Worm (Caenorhabditis elegans) whole organism, L2 larva: ENCODE results near the gene dtmk-1.

Experiments used
- C34F6.9 ChIP-seq: fragments of 150-350 bp; optimal IDR thresholded peaks from 2 replicates; lab custom pipeline; 2014; ENCODE audit warnings: missing biosample characterization, missing genetic modification characterization
- F13H6.1 ChIP-seq: sonication (generic microtip); optimal IDR thresholded peaks from 2 replicates; lab custom pipeline; 2016; ENCODE audit warnings: missing genetic modification characterization, missing compliant biosample characterization
- Y55F3AM.14 ChIP-seq: fragments of 200-800 bp; sonication (Bioruptor generic); optimal IDR thresholded peaks from 2 replicates; lab custom pipeline; 2018; ENCODE audit warnings: mild to moderate bottlenecking, missing genetic modification characterization, missing compliant biosample characterization
- ZK546.5 ChIP-seq: sonication (generic microtip); optimal IDR thresholded peaks from 2 replicates; lab custom pipeline; 2017; ENCODE audit warnings: missing biosample characterization, missing genetic modification characterization
- alr-1 ChIP-seq: fragments of 150-350 bp; optimal IDR thresholded peaks from 2 replicates; lab custom pipeline; 2014; ENCODE audit warnings: missing biosample characterization, missing genetic modification characterization
- blmp-1 ChIP-seq: sonication (generic microtip); optimal IDR thresholded peaks from 2 replicates; lab custom pipeline; 2017; ENCODE audit warnings: missing genetic modification characterization, mild to moderate bottlenecking, missing compliant biosample characterization, antibody characterized with exemption, moderate library complexity; ENCODE audit not compliant: insufficient read depth
- ceh-16 ChIP-seq: fragments of 150-350 bp; optimal IDR thresholded peaks from 2 replicates; lab custom pipeline; 2014; ENCODE audit warnings: missing biosample characterization, missing genetic modification characterization
- ceh-82 ChIP-seq: fragments of 150-350 bp; optimal IDR thresholded peaks from 2 replicates; lab custom pipeline; 2014; ENCODE audit warnings: missing biosample characterization, missing genetic modification characterization
- crh-2 ChIP-seq: sonication (generic microtip); optimal IDR thresholded peaks from 2 replicates; lab custom pipeline; 2017; ENCODE audit warnings: missing biosample characterization, missing genetic modification characterization
- dmd-4 ChIP-seq: sonication (generic microtip); optimal IDR thresholded peaks from 2 replicates; lab custom pipeline; 2017; ENCODE audit warnings: missing biosample characterization, missing genetic modification characterization
- egl-27 ChIP-seq: sonication (generic microtip); optimal IDR thresholded peaks from 3 replicates; lab custom pipeline; 2017; ENCODE audit warnings: missing biosample characterization, missing genetic modification reagents, missing genetic modification characterization
- elt-1 ChIP-seq: fragments of 150-350 bp; optimal IDR thresholded peaks from 2 replicates; lab custom pipeline; 2014; ENCODE audit warnings: missing biosample characterization, missing genetic modification characterization
- fos-1 ChIP-seq: fragments of 150-350 bp; optimal IDR thresholded peaks from 2 replicates; lab custom pipeline; 2014; ENCODE audit warnings: missing biosample characterization, missing genetic modification characterization
- gmeb-1 ChIP-seq: fragments of 150-350 bp; optimal IDR thresholded peaks from 2 replicates; lab custom pipeline; 2014; ENCODE audit warnings: missing biosample characterization, missing genetic modification characterization
- lin-11 ChIP-seq: fragments of 150-350 bp; sonication (generic microtip); optimal IDR thresholded peaks from 2 replicates; lab custom pipeline; 2014; ENCODE audit warnings: missing biosample characterization, missing genetic modification characterization, inconsistent platforms, mixed read lengths
- lin-13 ChIP-seq: fragments of 150-350 bp; optimal IDR thresholded peaks from 2 replicates; lab custom pipeline; 2014; ENCODE audit warnings: missing biosample characterization, missing genetic modification reagents, missing genetic modification characterization
- lsy-2 ChIP-seq, 2 experiments: fragments of 150-350 bp in 1 of 2; sonication (generic microtip) in 1 of 2; optimal IDR thresholded peaks; 2 replicates each; lab custom pipeline; 2014 to 2017; ENCODE audit warnings: missing biosample characterization in 2 of 2, missing genetic modification characterization in 2 of 2
- mab-5 ChIP-seq: fragments of 150-350 bp; optimal IDR thresholded peaks from 2 replicates; lab custom pipeline; 2014; ENCODE audit warnings: missing biosample characterization, missing genetic modification characterization
- mbf-1 ChIP-seq: sonication (generic microtip); optimal IDR thresholded peaks from 2 replicates; lab custom pipeline; 2017; ENCODE audit warnings: missing biosample characterization, missing genetic modification characterization
- mdl-1 ChIP-seq, 2 experiments: fragments of 150-350 bp in 1 of 2; sonication (generic microtip) in 1 of 2; optimal IDR thresholded peaks; 2 replicates each; lab custom pipeline; 2017; ENCODE audit warnings: missing biosample characterization in 2 of 2, missing genetic modification characterization in 2 of 2
- nhr-12 ChIP-seq: fragments of 150-350 bp; optimal IDR thresholded peaks from 2 replicates; lab custom pipeline; 2014; ENCODE audit warnings: missing biosample characterization, missing genetic modification characterization
- nhr-129 ChIP-seq: fragments of 150-350 bp; optimal IDR thresholded peaks from 2 replicates; lab custom pipeline; 2014; ENCODE audit warnings: missing biosample characterization, missing genetic modification characterization
- nhr-21 ChIP-seq: fragments of 150-350 bp; optimal IDR thresholded peaks from 2 replicates; lab custom pipeline; 2014; ENCODE audit warnings: missing biosample characterization, missing genetic modification characterization
- nhr-23 ChIP-seq: fragments of 150-350 bp; optimal IDR thresholded peaks from 2 replicates; lab custom pipeline; 2014; ENCODE audit warnings: missing biosample characterization, missing genetic modification reagents, missing genetic modification characterization
- nhr-237 ChIP-seq: fragments of 150-350 bp; optimal IDR thresholded peaks from 2 replicates; lab custom pipeline; 2014; ENCODE audit warnings: missing biosample characterization, missing genetic modification characterization
- nhr-25 ChIP-seq: fragments of 150-350 bp; sonication (generic microtip); optimal IDR thresholded peaks from 3 replicates; lab custom pipeline; 2014; ENCODE audit warnings: missing biosample characterization, missing genetic modification characterization
- nhr-6 ChIP-seq: fragments of 150-350 bp; optimal IDR thresholded peaks from 2 replicates; lab custom pipeline; 2014; ENCODE audit warnings: missing biosample characterization, missing genetic modification characterization
- nhr-77 ChIP-seq: fragments of 150-350 bp; optimal IDR thresholded peaks from 2 replicates; lab custom pipeline; 2014; ENCODE audit warnings: missing biosample characterization, missing genetic modification characterization
- sem-4 ChIP-seq: fragments of 150-350 bp; optimal IDR thresholded peaks from 2 replicates; lab custom pipeline; 2014; ENCODE audit warnings: missing biosample characterization, missing genetic modification reagents, missing genetic modification characterization
- skn-1 ChIP-seq: sonication (generic microtip); optimal IDR thresholded peaks from 2 replicates; lab custom pipeline; 2017; ENCODE audit warnings: missing biosample characterization, missing genetic modification characterization
- sma-3 ChIP-seq: sonication (generic microtip); optimal IDR thresholded peaks from 2 replicates; lab custom pipeline; 2016; ENCODE audit warnings: missing genetic modification reagents, missing genetic modification characterization, missing compliant biosample characterization
- sma-9 ChIP-seq, 2 experiments: fragments of 150-350 bp in 1 of 2; sonication (generic microtip) in 1 of 2; optimal IDR thresholded peaks; 2 replicates each; lab custom pipeline; 2014 to 2016; ENCODE audit warnings: missing genetic modification characterization in 2 of 2, mild to moderate bottlenecking in 1 of 2, missing biosample characterization in 1 of 2, missing compliant biosample characterization in 1 of 2, missing genetic modification reagents in 1 of 2, moderate library complexity in 1 of 2
- snpc-4 ChIP-seq: fragments of 150-350 bp; optimal IDR thresholded peaks from 2 replicates; lab custom pipeline; 2014; ENCODE audit warnings: missing biosample characterization, missing genetic modification characterization
- unc-39 ChIP-seq: fragments of 150-350 bp; optimal IDR thresholded peaks from 2 replicates; lab custom pipeline; 2014; ENCODE audit warnings: missing biosample characterization, missing genetic modification characterization
- unc-55 ChIP-seq: fragments of 150-350 bp; sonication (generic microtip); optimal IDR thresholded peaks from 3 replicates; lab custom pipeline; 2014; ENCODE audit warnings: missing biosample characterization, missing genetic modification reagents, missing genetic modification characterization
- unc-62 ChIP-seq: fragments of 150-350 bp; optimal IDR thresholded peaks from 2 replicates; lab custom pipeline; 2014; ENCODE audit warnings: missing biosample characterization, missing genetic modification reagents, missing genetic modification characterization
- zag-1 ChIP-seq: fragments of 150-350 bp; optimal IDR thresholded peaks from 2 replicates; lab custom pipeline; 2014; ENCODE audit warnings: missing biosample characterization, missing genetic modification characterization
- ztf-1 ChIP-seq: fragments of 200-800 bp; sonication (Bioruptor generic); conservative IDR thresholded peaks from 2 replicates; pipeline ENCODE4 v1.3.6; 2022; ENCODE audit warnings: missing genetic modification characterization, missing compliant biosample characterization
- ztf-4 ChIP-seq: fragments of 150-350 bp; optimal IDR thresholded peaks from 2 replicates; lab custom pipeline; 2014; ENCODE audit warnings: missing biosample characterization, missing genetic modification characterization

Gene dtmk-1

ce11 chrII:9980077-9980631, 13.3 kb upstream of the dtmk-1 start, which contains the start of gene ZK892.6:
TSS of gene ZK892.6 (minus strand) at chrII:9980127.
- TF ChIP-seq nhr-12 (tag; lab: Kevin White, UChicago) (no peak), C34F6.9 (no peak), skn-1 (no peak), ceh-16 (no peak), unc-62 (no peak), ceh-82 (no peak), elt-1 (no peak), lin-13 (GFP tag; lab: Kevin White, UChicago) (no peak), mbf-1 (tag; lab: Kevin White, UChicago) (no peak), nhr-23 (tag; lab: Kevin White, UChicago) (no peak), alr-1 (tag; lab: Kevin White, UChicago) (no peak), ztf-1 (no peak)

DNA sequence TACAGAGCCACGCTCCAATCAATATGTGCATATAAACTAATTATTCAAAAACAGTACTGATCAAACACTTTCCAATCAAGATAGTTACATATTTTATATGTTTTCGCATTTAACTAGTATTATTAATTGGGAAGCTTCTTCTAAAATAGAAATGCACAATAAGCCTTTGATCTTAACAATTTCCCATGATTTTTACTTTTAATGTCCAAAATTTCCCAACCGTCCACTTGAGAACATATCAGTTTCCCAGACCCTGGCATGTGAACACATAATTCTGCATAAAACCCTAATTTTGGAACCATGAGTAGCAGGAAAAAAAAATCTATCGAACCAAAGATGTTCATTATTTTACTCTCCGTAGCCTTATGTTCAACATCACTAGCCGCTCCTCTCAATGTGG, 9.5 kb upstream of the dtmk-1 start, which contains the start of gene R53.8:
R53.8 (plus strand) TSS at position 301 of the 400 bp plus-strand sequence.
- TF ChIP-seq ztf-4 (tag; lab: Kevin White, UChicago) (no peak), nhr-237 (no peak)

DNA sequence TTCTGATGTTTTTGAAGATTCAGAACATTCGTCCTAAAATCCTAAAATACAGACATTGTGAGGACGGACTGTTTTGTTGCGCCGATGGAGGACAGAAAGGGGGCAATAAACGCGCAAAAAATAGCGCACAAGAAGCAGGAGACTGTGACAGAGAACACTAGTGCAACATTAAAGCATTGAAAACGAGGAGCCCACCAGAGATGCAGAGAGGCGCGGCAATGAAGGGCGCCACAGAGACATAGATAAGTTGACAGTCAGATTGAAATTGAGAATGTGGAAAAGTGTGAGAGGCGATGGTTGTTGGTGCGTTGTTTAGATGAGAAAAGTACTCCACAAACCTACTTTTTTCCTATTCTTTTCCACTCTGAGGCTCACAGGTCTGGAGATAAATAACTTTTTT, 8.1 kb upstream of the dtmk-1 start, which contains the start of gene aakg-5:
aakg-5 (minus strand) TSS at position 159 of the 400 bp plus-strand sequence.
- peak; percentile 73 for TF ChIP-seq nhr-6 (tag; lab: Kevin White, UChicago)
- TF ChIP-seq C34F6.9: peak; percentile 82
- peak; percentile 3 for TF ChIP-seq Y55F3AM.14 (GFP tag; lab: Kevin White, UChicago)
- TF ChIP-seq unc-55: peak; percentile 73
- no peak for TF ChIP-seq nhr-12 (tag; lab: Kevin White, UChicago)
- peak; percentile 95 for TF ChIP-seq F13H6.1 (tag; lab: Kevin White, UChicago)
- TF ChIP-seq nhr-21 (tag; lab: Kevin White, UChicago): peak; percentile 83
- TF ChIP-seq sem-4 (tag; lab: Kevin White, UChicago): peak; percentile 81
- peak; percentile 22 for TF ChIP-seq elt-1
- TF ChIP-seq blmp-1 (tag; lab: Kevin White, UChicago): peak; percentile 65
- peak; percentile 46 for TF ChIP-seq nhr-77
- TF ChIP-seq sma-3 (GFP tag; lab: Kevin White, UChicago): peak; percentile 85
- no peak for TF ChIP-seq alr-1 (tag; lab: Kevin White, UChicago)
- peak; percentile 20 for TF ChIP-seq zag-1 (tag; lab: Kevin White, UChicago)
- TF ChIP-seq egl-27 (tag; lab: Kevin White, UChicago): peak; percentile 90
- peak; percentile 31 to 74 for TF ChIP-seq mdl-1 (tag; optimal IDR thresholded peaks at IDR 0.05; lab: Kevin White, UChicago)
- TF ChIP-seq ztf-4 (tag; lab: Kevin White, UChicago): peak; percentile 59
- peak in 1 of 2 experiments; percentile 85 for TF ChIP-seq lsy-2 (tag; optimal IDR thresholded peaks at IDR 0.05; lab: Kevin White, UChicago)
- peak; percentile 38 for TF ChIP-seq snpc-4 (tag; lab: Kevin White, UChicago)
- no peak for TF ChIP-seq ceh-82
- peak; percentile 50 for TF ChIP-seq lin-11 (tag; lab: Kevin White, UChicago)
- peak; percentile 82 for TF ChIP-seq fos-1 (tag; lab: Kevin White, UChicago)
- peak; percentile 58 for TF ChIP-seq mab-5
- TF ChIP-seq gmeb-1 (tag; lab: Kevin White, UChicago): peak; percentile 81
- TF ChIP-seq unc-62: peak; percentile 28
- no peak for TF ChIP-seq ZK546.5 (tag; lab: Kevin White, UChicago)
- TF ChIP-seq nhr-237: no peak
- TF ChIP-seq sma-9 (GFP tag; optimal IDR thresholded peaks at IDR 0.05; lab: Kevin White, UChicago): peak; percentile 98
- no peak for TF ChIP-seq sma-9 (tag; optimal IDR thresholded peaks at IDR 0.05; lab: Kevin White, UChicago)
- peak; percentile 86 for TF ChIP-seq nhr-25 (tag; lab: Kevin White, UChicago)
- TF ChIP-seq mbf-1 (tag; lab: Kevin White, UChicago): no peak
- no peak for TF ChIP-seq unc-39 (tag; lab: Kevin White, UChicago)
- TF ChIP-seq ceh-16: peak; percentile 74
- TF ChIP-seq lin-13 (GFP tag; lab: Kevin White, UChicago): peak; percentile 70
- no peak for TF ChIP-seq ztf-1
- peak; percentile 91 for TF ChIP-seq crh-2 (tag; lab: Kevin White, UChicago)
- TF ChIP-seq nhr-129: peak; percentile 88
- no peak for TF ChIP-seq dmd-4 (tag; lab: Kevin White, UChicago)
